Worm (Caenorhabditis elegans): ENCODE data around the gene sad-1.

sad-1 gene

DNA sequence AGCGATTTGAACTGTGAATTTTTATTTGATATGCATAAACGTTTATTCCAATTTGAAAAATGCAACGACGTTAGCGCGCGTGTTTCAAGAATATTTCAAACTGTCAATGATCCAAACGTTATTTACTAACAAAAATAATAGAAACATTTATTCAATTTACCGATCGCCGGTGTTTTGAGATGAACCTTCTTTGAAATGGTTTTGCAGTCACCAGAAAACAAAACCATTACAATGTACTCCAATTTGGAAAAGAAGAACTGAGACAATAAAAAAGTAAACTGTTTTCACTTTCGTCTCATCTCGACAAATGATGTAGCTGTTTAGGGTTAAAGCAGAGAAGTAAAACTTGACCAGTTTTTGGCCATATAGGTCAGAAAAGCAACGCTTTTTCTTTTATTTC is 6.8 kb upstream of the sad-1 start, which contains the start of gene H06A10.1:
H06A10.1 (plus strand) TSS at position 301 of the 400 bp plus-strand sequence.
- TF ChIP-seq F10B5.3 (tag; optimal IDR thresholded peaks at IDR 0.05) = no peak
- TF ChIP-seq skn-1 (tag; optimal IDR thresholded peaks at IDR 0.05) = no peak
- TF ChIP-seq aha-1 (tag) = no peak
- TF ChIP-seq madf-5 (GFP tag; IDR thresholded peaks at IDR 0.05) = no peak
- no peak for TF ChIP-seq lsy-2 (tag; optimal IDR thresholded peaks at IDR 0.05)
- TF ChIP-seq dve-1 (tag; optimal IDR thresholded peaks at IDR 0.05; ENCODE audit: insufficient read depth) = no peak
- TF ChIP-seq nhr-77 (tag; optimal IDR thresholded peaks at IDR 0.05) = no peak
- TF ChIP-seq nhr-28 (tag; optimal IDR thresholded peaks at IDR 0.05) = no peak
- no peak for TF ChIP-seq ZK546.5 (tag; optimal IDR thresholded peaks at IDR 0.05)
- TF ChIP-seq pha-4 (GFP tag; IDR thresholded peaks at IDR 0.05) = no peak
- TF ChIP-seq pha-4 (tag; optimal IDR thresholded peaks at IDR 0.05) = no peak
- no peak for TF ChIP-seq egl-43 (GFP tag; IDR thresholded peaks at IDR 0.05)
- TF ChIP-seq hif-1 (tag; optimal IDR thresholded peaks at IDR 0.05) = no peak
- no peak for TF ChIP-seq lin-29 (GFP tag; IDR thresholded peaks at IDR 0.05)
- TF ChIP-seq daf-8 (GFP tag; IDR thresholded peaks at IDR 0.05) = no peak
- TF ChIP-seq mxl-3 (GFP tag; optimal IDR thresholded peaks at IDR 0.05) = no peak

DNA sequence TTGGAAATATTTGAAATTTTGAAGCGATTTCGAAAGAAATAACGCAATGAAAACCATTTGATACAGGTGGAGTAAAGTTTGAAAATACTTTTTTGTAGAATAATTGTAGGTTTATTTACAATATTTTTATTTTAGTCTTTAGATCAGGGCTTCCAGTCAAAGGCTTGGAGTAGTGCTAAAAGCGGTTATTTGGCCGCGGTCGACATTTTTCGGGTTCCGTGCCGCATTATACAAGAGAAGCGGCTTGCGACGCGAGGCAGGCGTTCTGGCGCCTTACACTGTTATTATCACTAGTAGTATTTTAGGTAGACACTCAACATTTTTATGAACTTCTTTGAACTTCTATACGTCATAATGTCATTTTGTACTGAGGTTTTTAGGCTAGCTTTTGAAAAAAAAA is 6.0 kb upstream of the sad-1 start:
- no peak for TF ChIP-seq ceh-44 (GFP tag; IDR thresholded peaks at IDR 0.05)
- no peak for TF ChIP-seq lin-38 (GFP tag; IDR thresholded peaks at IDR 0.05)
- TF ChIP-seq daf-19 (GFP tag; conservative IDR thresholded peaks at IDR 0.05) = no peak
- TF ChIP-seq nhr-11 (tag; optimal IDR thresholded peaks at IDR 0.05) = no peak
- no peak for TF ChIP-seq zfp-2 (tag; optimal IDR thresholded peaks at IDR 0.05)
- no peak for TF ChIP-seq F49E8.2 (tag; optimal IDR thresholded peaks at IDR 0.05; ENCODE audit: borderline replicate concordance)
- TF ChIP-seq nhr-25 (tag; optimal IDR thresholded peaks at IDR 0.05; ENCODE audit: borderline replicate concordance, insufficient read depth) = no peak
- TF ChIP-seq Y5F2A.4 (GFP tag; optimal IDR thresholded peaks at IDR 0.05) = no peak
- no peak for TF ChIP-seq zip-2 (tag; optimal IDR thresholded peaks at IDR 0.05)
- TF ChIP-seq vab-7 (GFP tag; IDR thresholded peaks at IDR 0.05) = no peak
- TF ChIP-seq mes-2 (tag; optimal IDR thresholded peaks at IDR 0.05; ENCODE audit: poor library complexity, severe bottlenecking) = no peak

DNA sequence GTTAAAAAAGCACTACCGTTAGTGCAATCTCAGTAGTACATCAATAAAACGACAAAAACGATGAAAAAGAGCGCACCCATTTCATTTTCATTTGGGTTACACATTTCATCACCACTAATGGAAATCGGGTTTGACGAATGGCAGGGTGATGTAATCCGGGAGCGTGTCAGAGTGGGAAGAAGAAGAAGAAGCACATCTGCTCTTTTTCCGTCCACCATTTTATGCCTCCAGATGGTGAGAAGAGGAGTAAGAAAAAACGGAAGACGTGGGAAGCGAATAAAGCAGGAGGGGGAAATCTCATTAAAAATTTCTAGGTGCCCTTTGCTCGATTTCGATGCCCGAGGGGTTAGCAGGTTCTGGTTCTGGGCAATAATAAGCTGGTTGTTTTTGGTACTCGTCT is 5.6 kb upstream of the sad-1 start:
- TF ChIP-seq nhr-111 (GFP tag; optimal IDR thresholded peaks at IDR 0.05) = no peak
- peak; percentile 74 for TF ChIP-seq aha-1 (tag)

ce11 chrX:13505201-13505600 is 4.7 kb upstream of the sad-1 start:
- TF ChIP-seq unc-62 (GFP tag; optimal IDR thresholded peaks at IDR 0.05 in 1 of 2) (peak in 1 of 2 experiments; percentile 52), unc-62 (tag; optimal IDR thresholded peaks at IDR 0.05) (no peak), fkh-10 (GFP tag; optimal IDR thresholded peaks at IDR 0.05) (peak; percentile 25), cey-2 (tag; optimal IDR thresholded peaks at IDR 0.05; ENCODE audit: borderline replicate concordance, insufficient read depth) (no peak)

ce11 chrX:13503839-13504238 is 3.4 kb upstream of the sad-1 start:
- TF ChIP-seq mdt-29 (GFP tag; IDR thresholded peaks at IDR 0.05) (no peak), hlh-11 (tag; optimal IDR thresholded peaks at IDR 0.05) (no peak), snpc-4 (tag; optimal IDR thresholded peaks at IDR 0.05) (no peak), nhr-41 (GFP tag; IDR thresholded peaks at IDR 0.05) (no peak), ceh-82 (tag; optimal IDR thresholded peaks at IDR 0.05) (no peak), lin-38 (GFP tag; IDR thresholded peaks at IDR 0.05) (no peak)
